Fruit fly (Drosophila melanogaster) whole organism: ENCODE measurements around the gene CG4328.

ENCODE experiments used
- CG8478 ChIP-seq: fragments of >200 bp; optimal IDR thresholded peaks from 2 replicates; lab custom pipeline; 2018; ENCODE audit warnings: inconsistent platforms
- Dll ChIP-seq: fragments of >200 bp; optimal IDR thresholded peaks from 2 replicates; lab custom pipeline; 2017
- pan ChIP-seq: fragments of >200 bp; optimal IDR thresholded peaks from 2 replicates; lab custom pipeline; 2017
- psq ChIP-seq: fragments of >200 bp; optimal IDR thresholded peaks from 2 replicates; lab custom pipeline; 2017

- TF ChIP-seq CG8478 (lab: Kevin White, UChicago) (no peak), psq (lab: Kevin White, UChicago) (no peak), pan (lab: Kevin White, UChicago) (no peak), Dll (no peak)
Observed at dm6 chr3L:12287370-12287769, 8.6 kb downstream of the CG4328 start.
